Worm (Caenorhabditis elegans): ENCODE measurements around the gene obr-3.
A peak's percentile ranks its signal among the peaks of the same experiment; 100 is the strongest.

obr-3 gene

DNA sequence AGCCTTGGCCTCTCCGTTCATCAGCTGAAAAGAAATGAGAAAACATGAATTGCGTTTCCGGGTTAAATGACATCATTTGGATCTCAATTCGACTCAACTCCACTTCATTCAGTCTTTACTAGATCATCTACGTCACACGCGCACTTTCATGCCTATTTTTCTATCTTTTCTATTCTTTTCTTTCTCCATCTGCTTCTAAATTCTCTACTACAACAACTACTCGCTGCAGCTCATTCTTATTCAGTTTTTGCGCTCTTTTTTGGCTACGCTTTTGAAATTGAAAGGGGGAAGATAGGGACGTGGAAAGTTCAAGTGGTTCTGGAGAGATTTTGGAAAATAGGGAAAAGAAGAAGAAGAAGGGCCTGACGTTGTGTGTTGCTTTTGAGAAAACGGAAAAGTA is 41.1 kb downstream of the obr-3 start (continued):
- TF ChIP-seq mef-2 (tag; optimal IDR thresholded peaks at IDR 0.05) (peak; percentile 33), pqm-1 (tag; optimal IDR thresholded peaks at IDR 0.05) (no peak), mep-1 (tag; optimal IDR thresholded peaks at IDR 0.05) (peak; percentile 54), efl-3 (GFP tag; optimal IDR thresholded peaks at IDR 0.05) (no peak), ceh-63 (GFP tag; optimal IDR thresholded peaks at IDR 0.05) (no peak), lin-15B (tag; optimal IDR thresholded peaks at IDR 0.05) (no peak), ceh-82 (tag; optimal IDR thresholded peaks at IDR 0.05) (peak in 1 of 3 experiments; percentile 32), nhr-237 (tag; optimal IDR thresholded peaks at IDR 0.05) (no peak), fkh-10 (GFP tag; optimal IDR thresholded peaks at IDR 0.05) (peak; percentile 88), hlh-17 (GFP tag; optimal IDR thresholded peaks at IDR 0.05; ENCODE audit: borderline replicate concordance) (no peak), skn-1 (tag; optimal IDR thresholded peaks at IDR 0.05) (no peak), mdl-1 (tag; optimal IDR thresholded peaks at IDR 0.05) (peak in 1 of 2 experiments; percentile 0), nhr-20 (tag; optimal IDR thresholded peaks at IDR 0.05) (peak; percentile 21), rnt-1 (tag; optimal IDR thresholded peaks at IDR 0.05) (peak; percentile 18), hlh-4 (tag; optimal IDR thresholded peaks at IDR 0.05) (no peak), nhr-28 (tag; optimal IDR thresholded peaks at IDR 0.05) (no peak), isw-1 (GFP tag; IDR thresholded peaks at IDR 0.05) (peak; percentile 19; the same call in 1 of the 2 replicates), C34B4.2 (tag; optimal IDR thresholded peaks at IDR 0.05) (no peak), F16B12.6 (tag; optimal IDR thresholded peaks at IDR 0.05) (no peak)

DNA sequence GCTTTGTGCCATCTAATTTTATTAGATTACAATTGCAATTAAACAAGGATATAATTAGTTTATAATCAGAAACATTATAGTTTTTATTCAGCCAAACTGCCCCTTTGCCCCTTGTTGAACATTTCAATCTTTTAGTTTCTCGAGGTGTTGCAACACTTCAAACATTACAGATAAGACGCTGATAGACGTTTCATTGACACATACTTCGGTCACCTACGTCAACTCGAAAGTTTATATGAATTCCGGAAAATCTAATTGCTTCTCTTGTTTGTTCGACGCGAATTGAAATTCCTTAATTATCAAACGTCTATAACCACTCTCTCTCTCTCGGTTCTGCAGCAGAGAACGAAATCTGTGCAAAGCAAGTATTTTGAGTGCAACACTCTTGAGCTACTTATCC is 42.4 kb downstream of the obr-3 start:
- TF ChIP-seq elt-2 (tag; optimal IDR thresholded peaks at IDR 0.05), result peak; percentile 13
- TF ChIP-seq lin-14 (GFP tag; optimal IDR thresholded peaks at IDR 0.05), result no peak

DNA sequence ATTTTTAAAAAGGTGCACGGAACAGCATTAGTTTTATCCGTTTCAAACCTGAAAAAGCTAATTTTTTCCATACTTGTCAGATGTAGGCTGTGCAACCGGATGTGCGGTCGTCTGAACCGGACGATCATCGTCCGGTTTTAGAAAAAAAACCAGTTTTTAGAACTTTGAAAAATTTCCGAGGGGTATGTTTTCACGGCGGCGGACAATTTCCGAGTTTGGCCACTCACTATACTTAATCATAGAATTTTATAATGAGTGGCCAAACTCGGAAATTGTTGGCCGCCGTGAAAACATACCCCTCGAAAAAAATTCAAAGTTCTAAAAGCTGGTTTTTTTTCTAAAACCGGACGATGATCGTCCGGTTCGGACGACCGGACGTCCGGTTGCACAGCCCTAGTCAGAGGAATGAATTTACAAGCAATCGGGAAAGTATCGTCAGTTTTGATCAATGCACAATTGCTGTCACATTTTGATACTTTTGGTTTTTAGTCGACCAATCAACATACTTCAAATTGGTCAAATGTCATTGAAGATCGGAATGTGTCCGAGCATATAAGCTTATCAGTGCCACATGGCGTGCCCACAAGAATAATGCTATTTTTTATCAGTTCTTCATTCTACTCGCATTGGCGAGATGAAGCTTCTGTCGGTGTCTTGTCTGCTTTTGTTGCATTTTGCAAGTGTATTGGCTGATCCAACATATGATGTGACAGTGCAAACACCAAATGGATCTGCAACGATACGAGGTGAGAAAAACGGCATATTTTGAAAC is 49.8 kb downstream of the obr-3 start, which contains the start of gene cest-13:
TSS of gene cest-13 (plus strand) at position 562 of the 772 bp plus-strand sequence.
- TF ChIP-seq ceh-63 (GFP tag; optimal IDR thresholded peaks at IDR 0.05) (no peak), sptf-1 (tag; optimal IDR thresholded peaks at IDR 0.05) (no peak), elt-2 (tag; optimal IDR thresholded peaks at IDR 0.05) (peak; percentile 70), fos-1 (tag; optimal IDR thresholded peaks at IDR 0.05) (no peak), egl-27 (tag; optimal IDR thresholded peaks at IDR 0.05) (no peak), lsy-2 (tag; optimal IDR thresholded peaks at IDR 0.05) (no peak)

DNA sequence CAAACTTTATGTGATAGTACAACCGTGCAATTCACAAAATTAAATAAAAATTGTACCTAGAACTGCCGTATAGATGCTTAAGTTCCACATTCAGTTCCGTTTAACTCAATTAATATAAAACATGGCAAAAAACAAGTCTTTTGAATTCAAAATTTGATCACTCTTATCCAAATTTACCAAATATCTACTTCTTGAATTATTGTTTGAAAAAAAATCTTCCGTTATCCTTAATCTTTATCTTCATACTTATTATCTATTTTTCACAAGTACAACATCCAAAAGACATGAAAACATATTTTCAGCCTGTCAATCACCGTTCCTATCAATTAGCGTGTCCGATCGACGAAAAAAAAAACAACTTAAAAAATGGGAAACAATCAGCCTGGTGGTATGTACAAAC is 54.2 kb downstream of the obr-3 start, which contains the start of gene aakb-1:
TSS of gene aakb-1 (plus strand) at position 301 of the 400 bp plus-strand sequence.
- no peak for TF ChIP-seq egl-27 (tag; optimal IDR thresholded peaks at IDR 0.05)
- no peak for TF ChIP-seq irx-1 (tag; optimal IDR thresholded peaks at IDR 0.05)
- TF ChIP-seq nhr-85 (tag), result no peak

DNA sequence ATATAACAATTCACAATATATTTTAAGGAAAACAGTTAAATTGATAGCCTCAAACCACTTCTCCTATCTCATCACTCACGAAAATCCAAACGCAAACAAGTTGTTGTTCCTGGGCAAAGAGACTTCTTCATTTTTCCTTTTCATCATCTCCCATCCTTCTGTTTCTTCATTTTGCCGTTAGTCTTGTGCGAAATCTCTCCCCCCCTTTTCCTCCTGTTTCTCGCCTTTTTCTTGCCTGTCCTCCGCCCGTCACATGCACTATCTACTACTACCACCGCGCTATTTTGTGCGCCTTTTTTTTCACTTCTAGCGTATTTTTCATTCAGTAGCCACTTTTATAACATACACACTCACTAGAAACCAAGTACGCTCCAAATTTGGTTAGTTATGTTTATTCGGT is 55.2 kb downstream of the obr-3 start:
- TF ChIP-seq mep-1 (tag; optimal IDR thresholded peaks at IDR 0.05) (peak; percentile 34), pqm-1 (tag; optimal IDR thresholded peaks at IDR 0.05) (no peak), lin-14 (GFP tag; optimal IDR thresholded peaks at IDR 0.05) (peak; percentile 81), swsn-7 (tag; optimal IDR thresholded peaks at IDR 0.05) (peak; percentile 32), nhr-90 (tag; optimal IDR thresholded peaks at IDR 0.05; ENCODE audit: poor library complexity) (peak; percentile 20), rnt-1 (tag; optimal IDR thresholded peaks at IDR 0.05) (peak; percentile 25), ceh-82 (tag; optimal IDR thresholded peaks at IDR 0.05) (peak in 2 of 3 experiments; percentile 17 to 27), efl-1 (optimal IDR thresholded peaks at IDR 0.05) (no peak), efl-1 (GFP tag; optimal IDR thresholded peaks at IDR 0.05 in 1 of 2) (no peak), nhr-47 (tag; optimal IDR thresholded peaks at IDR 0.05) (peak; percentile 52), lin-13 (GFP tag; optimal IDR thresholded peaks at IDR 0.05) (peak; percentile 18), snpc-4 (tag; optimal IDR thresholded peaks at IDR 0.05) (no peak), mdl-1 (tag; optimal IDR thresholded peaks at IDR 0.05) (peak in 1 of 2 experiments; percentile 25), nhr-20 (tag; optimal IDR thresholded peaks at IDR 0.05) (peak; percentile 66), jun-1 (tag; optimal IDR thresholded peaks at IDR 0.05) (peak; percentile 15), pax-3 (tag; optimal IDR thresholded peaks at IDR 0.05) (no peak), nhr-28 (tag; optimal IDR thresholded peaks at IDR 0.05) (no peak), nhr-71 (tag; optimal IDR thresholded peaks at IDR 0.05) (peak; percentile 54), nhr-85 (tag) (peak; percentile 66), snu-23 (GFP tag; optimal IDR thresholded peaks at IDR 0.05) (peak; percentile 71), elt-3 (tag; optimal IDR thresholded peaks at IDR 0.05) (peak in 2 of 6 experiments; percentile 17 to 29), skn-1 (tag; optimal IDR thresholded peaks at IDR 0.05) (peak; percentile 25), tbx-2 (tag; optimal IDR thresholded peaks at IDR 0.05) (peak; percentile 6), unc-130 (tag; optimal IDR thresholded peaks at IDR 0.05) (peak; percentile 46), dsc-1 (tag; optimal IDR thresholded peaks at IDR 0.05) (peak; percentile 6), blmp-1 (tag; optimal IDR thresholded peaks at IDR 0.05) (peak; percentile 82)
